Fruit fly (Drosophila melanogaster) Kc167 (cell line): ENCODE data around the gene Dci.

Source experiments
- Myc ChIP-seq: fragments of >200 bp; optimal IDR thresholded peaks from 2 replicates; lab custom pipeline; 2017; ENCODE audit warnings: missing external identifiers
- Sin3A ChIP-seq: fragments of >200 bp; optimal IDR thresholded peaks from 2 replicates; lab custom pipeline; 2018; ENCODE audit warnings: missing external identifiers
- h ChIP-seq: fragments of >200 bp; optimal IDR thresholded peaks from 3 replicates; lab custom pipeline; 2018; ENCODE audit warnings: missing external identifiers
- insv ChIP-seq: fragments of >200 bp; optimal IDR thresholded peaks from 3 replicates; lab custom pipeline; 2018; ENCODE audit warnings: missing external identifiers
- psq ChIP-seq: fragments of >200 bp; optimal IDR thresholded peaks from 2 replicates; lab custom pipeline; 2017; ENCODE audit warnings: missing external identifiers
- ttk ChIP-seq: sonication (Bioruptor generic); optimal IDR thresholded peaks from 2 replicates; lab custom pipeline; 2017; ENCODE audit warnings: missing external identifiers

dm6 chr3L:875416-876011 is 24.4 kb downstream of the Dci start:
- TF ChIP-seq psq (lab: Kevin White, UChicago): no peak
- TF ChIP-seq insv (lab: Kevin White, UChicago): no peak
- TF ChIP-seq Myc (lab: Kevin White, UChicago): no peak
- TF ChIP-seq ttk (lab: Kevin White, UChicago): no peak
- TF ChIP-seq Sin3A (lab: Kevin White, UChicago): no peak
- no peak for TF ChIP-seq h (lab: Kevin White, UChicago)
